Fruit fly (Drosophila melanogaster) whole organism, embryonic: ENCODE data around the gene CG1951.

Source experiments
- Adf1 ChIP-seq: fragments of 200-800 bp; sonication (Bioruptor generic); IDR thresholded peaks from 2 replicates; pipeline ENCODE4 v1.3.6; 2022; ENCODE audit warnings: missing biosample characterization, missing genetic modification characterization
- Blimp-1 ChIP-seq: fragments of 200-800 bp; sonication (Bioruptor generic); optimal IDR thresholded peaks from 3 replicates; lab custom pipeline; 2018; ENCODE audit warnings: missing biosample characterization, missing genetic modification characterization, mild to moderate bottlenecking, moderate library complexity, missing genetic modification reagents
- CG10543 ChIP-seq: fragments of 200-800 bp; sonication (Bioruptor generic); optimal IDR thresholded peaks from 3 replicates; lab custom pipeline; 2017; ENCODE audit warnings: missing biosample characterization, mild to moderate bottlenecking, missing genetic modification characterization, moderate library complexity
- CG11504 ChIP-seq: fragments of 200-800 bp; sonication (Bioruptor generic); optimal IDR thresholded peaks from 3 replicates; lab custom pipeline; 2019; ENCODE audit warnings: missing biosample characterization, mild to moderate bottlenecking, missing genetic modification characterization, moderate library complexity
- CG13775 ChIP-seq: fragments of 200-800 bp; sonication (Bioruptor generic); optimal IDR thresholded peaks from 3 replicates; lab custom pipeline; 2017; ENCODE audit warnings: missing biosample characterization, mild to moderate bottlenecking, missing genetic modification characterization
- CG15479 ChIP-seq: fragments of 200-800 bp; sonication (Bioruptor generic); optimal IDR thresholded peaks from 3 replicates; lab custom pipeline; 2019; ENCODE audit warnings: missing biosample characterization, mild to moderate bottlenecking, missing genetic modification characterization, moderate library complexity
- CG16779 ChIP-seq: fragments of 200-800 bp; sonication (Bioruptor generic); IDR thresholded peaks from 2 replicates; pipeline ENCODE4 v1.3.6; 2022; ENCODE audit warnings: missing biosample characterization, missing genetic modification characterization
- CG2116 ChIP-seq: fragments of 200-800 bp; sonication (Bioruptor generic); optimal IDR thresholded peaks from 3 replicates; lab custom pipeline; 2018; ENCODE audit warnings: missing biosample characterization, mild to moderate bottlenecking, missing genetic modification characterization
- CG2120 ChIP-seq: fragments of 200-800 bp; sonication (Bioruptor generic); optimal IDR thresholded peaks from 3 replicates; lab custom pipeline; 2016; ENCODE audit warnings: missing biosample characterization, missing genetic modification characterization
- CG2678 ChIP-seq: fragments of 200-800 bp; sonication (Bioruptor generic); optimal IDR thresholded peaks from 3 replicates; lab custom pipeline; 2019; ENCODE audit warnings: missing biosample characterization, mild to moderate bottlenecking, missing genetic modification characterization, moderate library complexity
- CG2712 ChIP-seq: fragments of 200-800 bp; optimal IDR thresholded peaks from 3 replicates; lab custom pipeline; 2019; ENCODE audit warnings: missing biosample characterization, mild to moderate bottlenecking, missing genetic modification characterization, moderate library complexity
- CG30403 ChIP-seq: fragments of 200-800 bp; sonication (Bioruptor generic); optimal IDR thresholded peaks from 3 replicates; lab custom pipeline; 2016; ENCODE audit warnings: missing biosample characterization, missing genetic modification characterization
- CG34376 ChIP-seq: fragments of 200-800 bp; sonication (Bioruptor generic); optimal IDR thresholded peaks from 2 replicates; lab custom pipeline; 2018; ENCODE audit warnings: missing biosample characterization, mild to moderate bottlenecking, missing genetic modification characterization
- CG4424 ChIP-seq: fragments of 200-800 bp; sonication (Bioruptor generic); optimal IDR thresholded peaks from 3 replicates; lab custom pipeline; 2016; ENCODE audit warnings: missing biosample characterization, missing genetic modification characterization
- CG5953 ChIP-seq: fragments of 200-800 bp; sonication (Bioruptor generic); IDR thresholded peaks from 2 replicates; pipeline ENCODE4 v1.3.6; 2022; ENCODE audit warnings: missing biosample characterization, missing genetic modification characterization
- CG7786 ChIP-seq: fragments of 200-800 bp; sonication (Bioruptor generic); optimal IDR thresholded peaks from 2 replicates; lab custom pipeline; 2016; ENCODE audit warnings: missing biosample characterization, missing genetic modification characterization
- CG9797 ChIP-seq: fragments of 200-800 bp; sonication (Bioruptor generic); optimal IDR thresholded peaks from 3 replicates; lab custom pipeline; 2018; ENCODE audit warnings: missing biosample characterization, mild to moderate bottlenecking, missing genetic modification characterization
- CrebB ChIP-seq: fragments of 200-800 bp; sonication (Bioruptor generic); optimal IDR thresholded peaks from 3 replicates; lab custom pipeline; 2018; ENCODE audit warnings: missing biosample characterization, mild to moderate bottlenecking, missing genetic modification characterization
- D19B ChIP-seq: fragments of 200-800 bp; sonication (Bioruptor generic); optimal IDR thresholded peaks from 2 replicates; lab custom pipeline; 2017; ENCODE audit warnings: missing biosample characterization, mild to moderate bottlenecking, missing genetic modification characterization
- Dll ChIP-seq: fragments of 200-800 bp; sonication (Bioruptor generic); IDR thresholded peaks from 4 replicates; pipeline ENCODE4 v1.3.6; 2022; ENCODE audit warnings: missing biosample characterization, missing genetic modification characterization; ENCODE audit not compliant: partially characterized antibody
- Ets65A ChIP-seq: fragments of 200-800 bp; sonication (Bioruptor generic); peaks from one replicate; lab custom pipeline; 2016; ENCODE audit warnings: missing biosample characterization, missing genetic modification characterization
- GATAe ChIP-seq: fragments of 200-800 bp; sonication (Bioruptor generic); conservative IDR thresholded peaks from 2 replicates; pipeline ENCODE4 v1.3.6; 2022; ENCODE audit warnings: missing biosample characterization, missing genetic modification characterization
- HHEX ChIP-seq: fragments of 200-800 bp; sonication (Bioruptor generic); optimal IDR thresholded peaks from 3 replicates; lab custom pipeline; 2017; ENCODE audit warnings: missing biosample characterization, mild to moderate bottlenecking, missing genetic modification characterization, missing genetic modification reagents
- MTF-1 ChIP-seq: fragments of 200-800 bp; sonication (Bioruptor generic); optimal IDR thresholded peaks from 2 replicates; lab custom pipeline; 2018; ENCODE audit warnings: missing biosample characterization, mild to moderate bottlenecking, missing genetic modification characterization, borderline replicate concordance
- Mrtf ChIP-seq: fragments of 200-800 bp; sonication (Bioruptor generic); IDR thresholded peaks from 3 replicates; pipeline ENCODE4 v1.3.6; 2022; ENCODE audit warnings: missing biosample characterization, missing genetic modification characterization
- NC2α ChIP-seq: fragments of 200-800 bp; sonication (Bioruptor generic); optimal IDR thresholded peaks from 2 replicates; lab custom pipeline; 2016; ENCODE audit warnings: missing biosample characterization, missing genetic modification characterization
- NK7.1 ChIP-seq: fragments of 200-800 bp; sonication (Bioruptor generic); optimal IDR thresholded peaks from 3 replicates; lab custom pipeline; 2016; ENCODE audit warnings: missing biosample characterization, missing genetic modification characterization
- PHDP ChIP-seq: fragments of 200-800 bp; sonication (Bioruptor generic); optimal IDR thresholded peaks from 3 replicates; lab custom pipeline; 2018; ENCODE audit warnings: missing biosample characterization, mild to moderate bottlenecking, missing genetic modification characterization, moderate library complexity
- Rfx ChIP-seq: fragments of 200-800 bp; sonication (Bioruptor generic); IDR thresholded peaks from 2 replicates; pipeline ENCODE4 v1.3.6; 2022; ENCODE audit warnings: missing biosample characterization, missing genetic modification characterization
- Ssrp ChIP-seq: fragments of 200-800 bp; sonication (Bioruptor generic); optimal IDR thresholded peaks from 2 replicates; lab custom pipeline; 2018; ENCODE audit warnings: missing biosample characterization, mild to moderate bottlenecking, missing genetic modification characterization, moderate library complexity
- Trl ChIP-seq, 3 experiments: fragments of >200 bp in 2 of 3; fragments of 200-800 bp in 1 of 3; sonication (Bioruptor generic) in 1 of 3; optimal IDR thresholded peaks; 2 replicates in 1 of 3; 3 replicates in 2 of 3; lab custom pipeline; 2016 to 2017; ENCODE audit warnings: missing biosample characterization in 1 of 3, missing genetic modification characterization in 1 of 3
- abd-A ChIP-seq: fragments of 200-800 bp; sonication (Bioruptor generic); optimal IDR thresholded peaks from 3 replicates; lab custom pipeline; 2019; ENCODE audit warnings: missing biosample characterization, mild to moderate bottlenecking, missing genetic modification characterization, moderate library complexity
- chinmo ChIP-seq: fragments of 200-800 bp; sonication (Bioruptor generic); IDR thresholded peaks from 4 replicates; pipeline ENCODE4 v1.3.6; 2022; ENCODE audit warnings: missing biosample characterization, missing genetic modification characterization; ENCODE audit not compliant: partially characterized antibody
- crp ChIP-seq, 2 experiments: fragments of 200-800 bp; sonication (Bioruptor generic); optimal IDR thresholded peaks; 2 replicates in 1 of 2; 3 replicates in 1 of 2; lab custom pipeline; 2017; ENCODE audit warnings: missing biosample characterization in 2 of 2, missing genetic modification characterization in 2 of 2, mild to moderate bottlenecking in 1 of 2, moderate library complexity in 1 of 2
- dmrt11E ChIP-seq: fragments of 200-800 bp; sonication (Bioruptor generic); optimal IDR thresholded peaks from 3 replicates; lab custom pipeline; 2018; ENCODE audit warnings: missing biosample characterization, mild to moderate bottlenecking, missing genetic modification characterization, moderate library complexity
- dpn ChIP-seq, 2 experiments: fragments of 200-800 bp; sonication (Bioruptor generic); optimal IDR thresholded peaks; 3 replicates each; lab custom pipeline; 2016; ENCODE audit warnings: missing biosample characterization in 2 of 2, missing genetic modification characterization in 2 of 2
- peb ChIP-seq: fragments of 200-800 bp; sonication (Bioruptor generic); IDR thresholded peaks from 2 replicates; pipeline ENCODE4 v1.3.6; 2022; ENCODE audit warnings: missing biosample characterization, missing genetic modification characterization
- pnt ChIP-seq: fragments of 200-800 bp; sonication (Bioruptor generic); optimal IDR thresholded peaks from 3 replicates; lab custom pipeline; 2016; ENCODE audit warnings: missing biosample characterization, missing genetic modification characterization
- sd ChIP-seq: fragments of 200-800 bp; sonication (Bioruptor generic); optimal IDR thresholded peaks from 3 replicates; lab custom pipeline; 2018; ENCODE audit warnings: missing biosample characterization, mild to moderate bottlenecking, missing genetic modification characterization, moderate library complexity
- sens ChIP-seq: fragments of 200-800 bp; sonication (Bioruptor generic); peaks from one replicate; lab custom pipeline; 2016; ENCODE audit warnings: missing biosample characterization, missing genetic modification characterization
- sens-2 ChIP-seq: fragments of 200-800 bp; sonication (Bioruptor generic); IDR thresholded peaks from 2 replicates; pipeline ENCODE4 v1.3.6; 2022; ENCODE audit warnings: missing biosample characterization, missing genetic modification characterization
- sisA ChIP-seq: fragments of 200-800 bp; sonication (Bioruptor generic); IDR thresholded peaks from 2 replicates; pipeline ENCODE4 v1.3.6; 2022; ENCODE audit warnings: missing biosample characterization, missing genetic modification characterization
- unc-4 ChIP-seq: fragments of 200-800 bp; sonication (Bioruptor generic); IDR thresholded peaks from 2 replicates; pipeline ENCODE4 v1.3.6; 2022; ENCODE audit warnings: missing biosample characterization, missing genetic modification characterization; ENCODE audit not compliant: partially characterized antibody
- z ChIP-seq: fragments of 200-800 bp; sonication (Bioruptor generic); IDR thresholded peaks from 3 replicates; pipeline ENCODE4 v1.3.6; 2022; ENCODE audit warnings: missing biosample characterization, missing genetic modification characterization

CG1951 gene

dm6 chr3R:29004884-29005621, 22.0 kb upstream of the CG1951 start (continued):
- TF ChIP-seq Mrtf (GFP tag; lab: Robert Waterston, UW) (no peak), CG11504 (tag; lab: Kevin White, UChicago) (peak; percentile 74), Blimp-1 (GFP tag; lab: Kevin White, UChicago) (peak; percentile 40), MTF-1 (GFP tag; lab: Kevin White, UChicago) (no peak), sd (tag; lab: Kevin White, UChicago) (peak; percentile 43), GATAe (GFP tag; lab: Robert Waterston, UW) (no peak), HHEX (GFP tag; lab: Kevin White, UChicago) (peak; percentile 22), CG5953 (GFP tag; lab: Robert Waterston, UW) (peak; percentile 49; the same call in 1 of the 2 replicates), CG30403 (peak; percentile 39), D19B (peak; percentile 68), CG13775 (GFP tag; lab: Kevin White, UChicago) (no peak), PHDP (tag; lab: Kevin White, UChicago) (peak; percentile 41), CG2712 (tag; lab: Kevin White, UChicago) (peak; percentile 51), dpn (GFP tag; optimal IDR thresholded peaks at IDR 0.05; lab: Kevin White, UChicago) (peak in 1 of 2 experiments; percentile 47)
- TF ChIP-seq, all 482 proteins: peak for 117

dm6 chr3R:29005622-29006018, 21.4 kb upstream of the CG1951 start:
- TF ChIP-seq Rfx (no peak), CrebB (tag; lab: Kevin White, UChicago) (no peak), dmrt11E (tag; lab: Kevin White, UChicago) (no peak), unc-4 (GFP tag; lab: Robert Waterston, UW) (no peak), abd-A (tag; lab: Kevin White, UChicago) (peak; percentile 22), sens-2 (no peak), peb (no peak), Ets65A (GFP tag; lab: Kevin White, UChicago) (peak; percentile 93), pnt (GFP tag; lab: Kevin White, UChicago) (no peak), CG16779 (GFP tag; lab: Robert Waterston, UW) (no peak), Dll (GFP tag; lab: Robert Waterston, UW) (no peak), NC2α (GFP tag; lab: Kevin White, UChicago) (no peak), CG7786 (GFP tag; lab: Kevin White, UChicago) (no peak), Trl (optimal IDR thresholded peaks at IDR 0.05; lab: Kevin White, UChicago) (no peak), Trl (GFP tag; optimal IDR thresholded peaks at IDR 0.05; lab: Kevin White, UChicago) (no peak)

- TF ChIP-seq CG2116 (GFP tag; lab: Kevin White, UChicago): no peak
- TF ChIP-seq sens (GFP tag; lab: Kevin White, UChicago): peak; percentile 32
- no peak for TF ChIP-seq crp (GFP tag; optimal IDR thresholded peaks at IDR 0.05; lab: Kevin White, UChicago)
Measured at dm6 chr3R:29011144-29011543, 15.9 kb upstream of the CG1951 start.

dm6 chr3R:29020366-29020765, 6.7 kb upstream of the CG1951 start, which contains the start of gene wat:
Gene wat, minus strand, starts transcription at chr3R:29020406.
- 0 out of 3 replicates have a peak, but pooled peaks have one; percentile 11 for TF ChIP-seq z (GFP tag; lab: Robert Waterston, UW)
- TF ChIP-seq CG34376: no peak
- TF ChIP-seq chinmo: 0 out of 4 replicates have a peak, but pooled peaks have one; percentile 51
- no peak for TF ChIP-seq sisA (GFP tag; lab: Robert Waterston, UW)
- peak; percentile 85 for TF ChIP-seq Adf1 (GFP tag; lab: Robert Waterston, UW)
- TF ChIP-seq CG2678: no peak
- no peak for TF ChIP-seq CG4424 (GFP tag; lab: Kevin White, UChicago)
- no peak for TF ChIP-seq CG9797 (GFP tag; lab: Kevin White, UChicago)
- no peak for TF ChIP-seq NK7.1
- TF ChIP-seq Ssrp (tag; lab: Kevin White, UChicago): no peak
- TF ChIP-seq CG2120: no peak
- no peak for TF ChIP-seq CG15479 (GFP tag; lab: Kevin White, UChicago)
- no peak for TF ChIP-seq Trl (optimal IDR thresholded peaks at IDR 0.05; lab: Kevin White, UChicago)
- no peak for TF ChIP-seq Trl (GFP tag; optimal IDR thresholded peaks at IDR 0.05; lab: Kevin White, UChicago)
- no peak for TF ChIP-seq CG10543 (GFP tag; lab: Kevin White, UChicago)
